Worm (Caenorhabditis elegans): ENCODE results near the gene metl-13.

Gene metl-13

ce11 chrIV:6653663-6654201 is 18.8 kb downstream of the metl-13 start:
- no peak for TF ChIP-seq B0336.3 (GFP tag; IDR thresholded peaks at IDR 0.05)
- no peak for TF ChIP-seq lir-1 (GFP tag; conservative IDR thresholded peaks at IDR 0.05)
- TF ChIP-seq unc-130 (GFP tag; optimal IDR thresholded peaks at IDR 0.05) = no peak
- TF ChIP-seq zim-3 (tag; optimal IDR thresholded peaks at IDR 0.05) = no peak
- no peak for TF ChIP-seq dox-1 (GFP tag; IDR thresholded peaks at IDR 0.05)
- no peak for TF ChIP-seq egl-44 (GFP tag; IDR thresholded peaks at IDR 0.05)
- TF ChIP-seq lin-40 (tag; optimal IDR thresholded peaks at IDR 0.05) = no peak
- no peak for TF ChIP-seq nhr-27 (tag; optimal IDR thresholded peaks at IDR 0.05)
- TF ChIP-seq rec-8 (tag; optimal IDR thresholded peaks at IDR 0.05) = no peak
- TF ChIP-seq sptf-2 (GFP tag; optimal IDR thresholded peaks at IDR 0.05) = no peak
- no peak for TF ChIP-seq attf-3 (GFP tag; conservative IDR thresholded peaks at IDR 0.05)
- no peak for TF ChIP-seq attf-6 (GFP tag; IDR thresholded peaks at IDR 0.05)
- TF ChIP-seq Y53F4B.3 (GFP tag; IDR thresholded peaks at IDR 0.05) = no peak
- no peak for TF ChIP-seq snpc-1.1 (tag; optimal IDR thresholded peaks at IDR 0.05; ENCODE audit: insufficient read depth)
- no peak for TF ChIP-seq bed-2 (GFP tag; IDR thresholded peaks at IDR 0.05)

DNA sequence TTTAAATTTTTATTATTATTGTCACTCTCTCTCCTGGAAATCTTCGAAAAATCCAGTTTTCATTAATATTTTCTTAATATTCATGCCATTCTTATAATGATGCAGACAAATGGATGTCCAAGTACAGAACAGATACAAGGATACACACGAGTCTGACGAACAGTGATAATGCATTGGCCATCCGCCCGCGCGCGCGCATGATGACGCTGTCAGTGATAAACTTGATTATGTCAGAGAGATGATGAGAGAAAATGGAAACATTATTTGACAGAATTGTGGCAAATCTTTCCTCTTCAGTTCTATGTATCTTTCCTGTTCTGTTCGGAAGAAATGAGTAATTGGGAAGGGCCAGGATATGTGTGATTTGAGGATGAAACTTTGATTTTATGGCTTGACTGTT is 20.9 kb downstream of the metl-13 start:
- no peak for TF ChIP-seq F23B12.7 (tag; optimal IDR thresholded peaks at IDR 0.05; ENCODE audit: insufficient read depth)
- TF ChIP-seq attf-3 (GFP tag; conservative IDR thresholded peaks at IDR 0.05) = no peak
- no peak for TF ChIP-seq zfh-2 (GFP tag; conservative IDR thresholded peaks at IDR 0.05)
- TF ChIP-seq nfyb-1 (GFP tag; IDR thresholded peaks at IDR 0.05) = no peak
- TF ChIP-seq aptf-2 (GFP tag; conservative IDR thresholded peaks at IDR 0.05) = no peak
- no peak for TF ChIP-seq chd-7 (tag; optimal IDR thresholded peaks at IDR 0.05)
- TF ChIP-seq rcor-1 (GFP tag; IDR thresholded peaks at IDR 0.05) = no peak
- TF ChIP-seq lag-1 (GFP tag; IDR thresholded peaks at IDR 0.05) = no peak
- no peak for TF ChIP-seq sptf-2 (GFP tag; optimal IDR thresholded peaks at IDR 0.05)
- no peak for TF ChIP-seq cebp-2 (GFP tag; IDR thresholded peaks at IDR 0.05)
- TF ChIP-seq hmg-1.2 (GFP tag; IDR thresholded peaks at IDR 0.05) = no peak
- TF ChIP-seq mcd-1 (GFP tag; IDR thresholded peaks at IDR 0.05) = no peak
- TF ChIP-seq ZK185.1 (tag; optimal IDR thresholded peaks at IDR 0.05; ENCODE audit: poor library complexity, severe bottlenecking) = no peak
- TF ChIP-seq pha-4 (tag; optimal IDR thresholded peaks at IDR 0.05) = no peak
- TF ChIP-seq B0035.1 (tag; optimal IDR thresholded peaks at IDR 0.05) = no peak

DNA sequence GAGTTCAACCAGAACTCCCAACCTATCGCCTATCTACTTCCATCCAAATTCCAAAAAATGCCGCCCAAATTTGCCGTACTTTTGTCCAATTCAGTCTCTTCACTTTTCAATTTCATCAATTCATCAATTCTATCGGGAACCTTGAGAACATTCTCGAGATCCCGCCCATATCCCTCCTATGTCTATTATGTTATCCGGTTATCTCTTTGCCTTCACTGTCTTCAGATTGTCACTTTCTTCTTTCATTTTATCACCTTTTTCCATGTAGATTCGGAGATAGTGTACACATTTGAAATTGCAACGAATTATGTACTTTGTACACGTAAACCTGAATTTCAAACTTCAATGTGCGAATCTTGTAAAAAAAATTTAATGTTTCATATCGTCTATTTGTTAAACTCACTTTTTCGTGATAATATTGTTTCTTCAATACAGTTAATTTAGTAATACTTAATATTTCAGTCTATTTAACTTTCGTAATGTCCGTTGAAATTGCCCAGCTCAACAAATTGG is 22.7 kb downstream of the metl-13 start, which contains the start of gene C01B10.11:
Gene C01B10.11 (plus strand): TSS at position 463 of the 513 bp plus-strand sequence.
- no peak for TF ChIP-seq C06A6.2 (GFP tag; conservative IDR thresholded peaks at IDR 0.05)
- TF ChIP-seq lin-40 (tag; optimal IDR thresholded peaks at IDR 0.05) = no peak
- TF ChIP-seq cebp-1 (GFP tag; IDR thresholded peaks at IDR 0.05) = no peak
- no peak for TF ChIP-seq cebp-1 (tag; optimal IDR thresholded peaks at IDR 0.05)
- TF ChIP-seq ztf-18 (tag; optimal IDR thresholded peaks at IDR 0.05) = no peak
- TF ChIP-seq zim-3 (tag; optimal IDR thresholded peaks at IDR 0.05) = no peak
- TF ChIP-seq cebp-2 (GFP tag; IDR thresholded peaks at IDR 0.05) = no peak
- TF ChIP-seq bed-1 (GFP tag; IDR thresholded peaks at IDR 0.05) = no peak
- TF ChIP-seq F37B4.10 (GFP tag; IDR thresholded peaks at IDR 0.05) = no peak
- TF ChIP-seq somi-1 (GFP tag; optimal IDR thresholded peaks at IDR 0.05) = no peak
- no peak for TF ChIP-seq attf-5 (GFP tag; optimal IDR thresholded peaks at IDR 0.05)
- TF ChIP-seq madf-8 (GFP tag; conservative IDR thresholded peaks at IDR 0.05) = no peak
- TF ChIP-seq nfya-2 (GFP tag; IDR thresholded peaks at IDR 0.05) = no peak
- TF ChIP-seq nhr-120 (GFP tag; IDR thresholded peaks at IDR 0.05) = no peak

All from whole organism, young adult.